Worm (Caenorhabditis elegans): ENCODE data around the gene Y51A2B.16.

DNA sequence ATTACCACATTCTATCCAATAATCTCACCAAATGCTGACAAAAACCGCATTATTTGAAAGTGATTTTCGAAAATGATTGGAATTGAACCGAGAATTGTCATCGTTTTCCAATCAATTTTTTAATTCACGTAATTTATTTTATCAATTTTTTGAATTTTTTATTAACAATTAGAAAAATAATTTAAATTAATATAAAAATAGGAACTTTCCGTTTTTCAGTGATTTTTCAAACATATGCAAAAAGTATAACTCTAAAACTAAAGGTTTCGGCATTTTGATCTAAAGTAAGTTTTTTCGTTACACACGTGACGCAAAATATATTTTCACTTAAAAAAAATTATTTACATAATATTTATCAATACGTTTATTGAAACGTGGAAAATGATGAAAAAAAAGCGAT is 3.5 kb downstream of the Y51A2B.16 start, which contains the start of gene Y51A2B.6:
- TF ChIP-seq fkh-10 (GFP tag; optimal IDR thresholded peaks at IDR 0.05): no peak
- no peak for TF ChIP-seq unc-62 (GFP tag; optimal IDR thresholded peaks at IDR 0.05 in 1 of 2)
- TF ChIP-seq unc-62 (tag; optimal IDR thresholded peaks at IDR 0.05): no peak
- no peak for TF ChIP-seq pqm-1 (tag; optimal IDR thresholded peaks at IDR 0.05)
- TF ChIP-seq nhr-10 (tag; optimal IDR thresholded peaks at IDR 0.05): no peak
- TF ChIP-seq snpc-4 (tag; optimal IDR thresholded peaks at IDR 0.05): no peak
- no peak for TF ChIP-seq zfp-2 (tag; optimal IDR thresholded peaks at IDR 0.05)
- TF ChIP-seq ceh-82 (tag; optimal IDR thresholded peaks at IDR 0.05): no peak
- TF ChIP-seq unc-130 (GFP tag; optimal IDR thresholded peaks at IDR 0.05): no peak
- no peak for TF ChIP-seq ces-1 (GFP tag; optimal IDR thresholded peaks at IDR 0.05)
- no peak for TF ChIP-seq pha-4 (GFP tag; IDR thresholded peaks at IDR 0.05)
- TF ChIP-seq pha-4 (tag; optimal IDR thresholded peaks at IDR 0.05): no peak
- no peak for TF ChIP-seq ama-1 (optimal IDR thresholded peaks at IDR 0.05)
- TF ChIP-seq Y75B8A.6 (GFP tag; IDR thresholded peaks at IDR 0.05): no peak
- TF ChIP-seq nhr-6 (tag; optimal IDR thresholded peaks at IDR 0.05): no peak
